Worm (Caenorhabditis elegans) whole organism, L1 larva: ENCODE results near the gene srg-66.

Source experiments
- elt-3 ChIP-seq, 6 experiments: fragments of 150-350 bp in 1 of 6; sonication (generic microtip); optimal IDR thresholded peaks; 2 replicates each; lab custom pipeline; 2017 to 2018; ENCODE audit warnings: missing biosample characterization in 6 of 6, missing genetic modification characterization in 6 of 6, inconsistent platforms in 1 of 6
- lin-13 ChIP-seq: fragments of 150-350 bp; optimal IDR thresholded peaks from 2 replicates; lab custom pipeline; 2014; ENCODE audit warnings: missing biosample characterization, missing genetic modification reagents, missing genetic modification characterization
- snpc-4 ChIP-seq: fragments of 150-350 bp; optimal IDR thresholded peaks from 2 replicates; lab custom pipeline; 2014; ENCODE audit warnings: missing biosample characterization, missing genetic modification characterization

- TF ChIP-seq lin-13 (GFP tag; lab: Kevin White, UChicago) (no peak), snpc-4 (tag; lab: Kevin White, UChicago) (no peak), elt-3 (tag; optimal IDR thresholded peaks at IDR 0.05; lab: Kevin White, UChicago) (no peak)
Observed at ce11 chrV:5513630-5514378, 31.6 kb upstream of the srg-66 start, which contains the start of the genes hpo-15 and mms-19.
